Worm (Caenorhabditis elegans) whole organism, early embryonic: ENCODE measurements around the gene unc-119.

ENCODE experiments used
- B0310.2 ChIP-seq: sonication (generic microtip); optimal IDR thresholded peaks from 2 replicates; lab custom pipeline; 2016; ENCODE audit warnings: mild to moderate bottlenecking, missing genetic modification characterization, missing compliant biosample characterization
- F13C5.2 ChIP-seq: sonication (generic microtip); optimal IDR thresholded peaks from 2 replicates; lab custom pipeline; 2017; ENCODE audit warnings: mild to moderate bottlenecking, missing genetic modification characterization, inconsistent platforms, missing compliant biosample characterization
- aly-1 ChIP-seq: sonication (generic microtip); optimal IDR thresholded peaks from 2 replicates; lab custom pipeline; 2016; ENCODE audit warnings: missing genetic modification characterization, missing compliant biosample characterization
- ama-1 ChIP-seq: fragments of 150-350 bp; optimal IDR thresholded peaks from 2 replicates; lab custom pipeline; 2014
- ceh-13 ChIP-seq: fragments of 200-800 bp; sonication (Bioruptor generic); optimal IDR thresholded peaks from 2 replicates; lab custom pipeline; 2018; ENCODE audit warnings: mild to moderate bottlenecking, missing genetic modification characterization, missing compliant biosample characterization
- ceh-36 ChIP-seq: sonication (generic microtip); optimal IDR thresholded peaks from 2 replicates; lab custom pipeline; 2016; ENCODE audit warnings: missing genetic modification characterization, inconsistent platforms, missing compliant biosample characterization
- ets-7 ChIP-seq: sonication (generic microtip); optimal IDR thresholded peaks from 2 replicates; lab custom pipeline; 2016; ENCODE audit warnings: missing genotype, missing genetic modification characterization, missing compliant biosample characterization
- flt-1 ChIP-seq: fragments of 200-800 bp; sonication (Bioruptor generic); IDR thresholded peaks from 2 replicates; pipeline ENCODE4 v1.3.6; 2022; ENCODE audit warnings: missing genetic modification characterization, missing compliant biosample characterization
- hmbx-1 ChIP-seq: sonication (generic microtip); optimal IDR thresholded peaks from 2 replicates; lab custom pipeline; 2016; ENCODE audit warnings: mild to moderate bottlenecking, missing genetic modification characterization, missing compliant biosample characterization
- hmg-4 ChIP-seq: fragments of 200-800 bp; sonication (Bioruptor generic); optimal IDR thresholded peaks from 2 replicates; lab custom pipeline; 2018; ENCODE audit warnings: mild to moderate bottlenecking, missing genetic modification characterization, missing compliant biosample characterization
- hnd-1 ChIP-seq: sonication (generic microtip); optimal IDR thresholded peaks from 2 replicates; lab custom pipeline; 2016; ENCODE audit warnings: missing genetic modification characterization, missing compliant biosample characterization
- pes-1 ChIP-seq: fragments of 200-800 bp; sonication (Bioruptor generic); IDR thresholded peaks from 2 replicates; pipeline ENCODE4 v1.3.6; 2022; ENCODE audit warnings: missing genetic modification reagents, missing genetic modification characterization, missing compliant biosample characterization
- scrt-1 ChIP-seq: fragments of 200-800 bp; sonication (Bioruptor generic); IDR thresholded peaks from 2 replicates; pipeline ENCODE4 v1.3.6; 2022; ENCODE audit warnings: missing genetic modification characterization, missing compliant biosample characterization
- sea-1 ChIP-seq: fragments of 200-800 bp; sonication (Bioruptor generic); conservative IDR thresholded peaks from 2 replicates; pipeline ENCODE4 v1.3.6; 2022; ENCODE audit warnings: missing genetic modification characterization, missing compliant biosample characterization
- tbx-11 ChIP-seq: fragments of 200-800 bp; sonication (Bioruptor generic); IDR thresholded peaks from 2 replicates; pipeline ENCODE4 v1.3.6; 2022; ENCODE audit warnings: missing genetic modification characterization, missing compliant biosample characterization
- tbx-37 ChIP-seq: fragments of 200-800 bp; sonication (Bioruptor generic); conservative IDR thresholded peaks from 2 replicates; pipeline ENCODE4 v1.3.6; 2022; ENCODE audit warnings: missing genetic modification reagents, missing genetic modification characterization, missing compliant biosample characterization
- tra-4 ChIP-seq: sonication (generic microtip); optimal IDR thresholded peaks from 2 replicates; lab custom pipeline; 2017; ENCODE audit warnings: missing genetic modification characterization, missing compliant biosample characterization

The unc-119 gene

ce11 chrIII:10902341-10902740 is at the start of gene unc-119:
Gene unc-119 (plus strand): TSS chrIII:10902641.
- no peak for TF ChIP-seq hnd-1 (tag; lab: Kevin White, UChicago)
- no peak for TF ChIP-seq sea-1 (GFP tag; lab: Robert Waterston, UW)

ce11 chrIII:10855398-10855880 is 47.0 kb upstream of the unc-119 start, which contains the start of gene Y39A1C.1:
Gene Y39A1C.1 (plus strand): TSS chrIII:10855448.
- TF ChIP-seq B0310.2, result no peak
- TF ChIP-seq tbx-37, result no peak
- TF ChIP-seq hnd-1 (tag; lab: Kevin White, UChicago), result no peak
- TF ChIP-seq ceh-36 (tag; lab: Kevin White, UChicago), result no peak
- no peak for TF ChIP-seq ets-7 (tag; lab: Kevin White, UChicago)
- no peak for TF ChIP-seq hmg-4 (GFP tag; lab: Kevin White, UChicago)
- no peak for TF ChIP-seq ceh-13
- no peak for TF ChIP-seq pes-1 (GFP tag; lab: Robert Waterston, UW)
- TF ChIP-seq F13C5.2 (tag; lab: Kevin White, UChicago), result no peak

- TF ChIP-seq F13C5.2 (tag; lab: Kevin White, UChicago) (no peak), pes-1 (GFP tag; lab: Robert Waterston, UW) (peak; percentile 80), tbx-37 (peak; percentile 60; the same call in 1 of the 2 replicates), hnd-1 (tag; lab: Kevin White, UChicago) (peak; percentile 33), hmbx-1 (tag; lab: Kevin White, UChicago) (no peak), ets-7 (tag; lab: Kevin White, UChicago) (peak; percentile 12), scrt-1 (GFP tag; lab: Robert Waterston, UW) (no peak), tra-4 (tag; lab: Kevin White, UChicago) (no peak), ama-1 (lab: Kevin White, UChicago) (no peak), B0310.2 (peak; percentile 62), sea-1 (GFP tag; lab: Robert Waterston, UW) (0 out of 2 replicates have a peak, but pooled peaks have one; percentile 46), ceh-13 (peak; percentile 59), ceh-36 (tag; lab: Kevin White, UChicago) (no peak), hmg-4 (GFP tag; lab: Kevin White, UChicago) (no peak), aly-1 (tag; lab: Kevin White, UChicago) (no peak), tbx-11 (GFP tag; lab: Robert Waterston, UW) (0 out of 2 replicates have a peak, but pooled peaks have one; percentile 38), flt-1 (GFP tag; lab: Robert Waterston, UW) (no peak)
Measured at ce11 chrIII:10856830-10857229, 45.6 kb upstream of the unc-119 start.

- TF ChIP-seq ceh-13, result no peak
- TF ChIP-seq pes-1 (GFP tag; lab: Robert Waterston, UW), result no peak
- no peak for TF ChIP-seq ets-7 (tag; lab: Kevin White, UChicago)
- TF ChIP-seq aly-1 (tag; lab: Kevin White, UChicago), result no peak
- TF ChIP-seq ceh-36 (tag; lab: Kevin White, UChicago), result no peak
- no peak for TF ChIP-seq F13C5.2 (tag; lab: Kevin White, UChicago)
- TF ChIP-seq B0310.2, result no peak
- TF ChIP-seq sea-1 (GFP tag; lab: Robert Waterston, UW), result no peak
- no peak for TF ChIP-seq hnd-1 (tag; lab: Kevin White, UChicago)
- TF ChIP-seq hmg-4 (GFP tag; lab: Kevin White, UChicago), result no peak
Measured at ce11 chrIII:10857984-10858383, 44.5 kb upstream of the unc-119 start, which contains the start of gene oxi-1. Gene oxi-1 (plus strand): TSS chrIII:10858284.

- TF ChIP-seq ceh-36 (tag; lab: Kevin White, UChicago) (no peak), aly-1 (tag; lab: Kevin White, UChicago) (no peak), tbx-37 (no peak), ama-1 (lab: Kevin White, UChicago) (no peak), F13C5.2 (tag; lab: Kevin White, UChicago) (no peak), tra-4 (tag; lab: Kevin White, UChicago) (no peak), pes-1 (GFP tag; lab: Robert Waterston, UW) (no peak), hnd-1 (tag; lab: Kevin White, UChicago) (no peak), hmbx-1 (tag; lab: Kevin White, UChicago) (no peak), B0310.2 (no peak), ceh-13 (no peak), sea-1 (GFP tag; lab: Robert Waterston, UW) (no peak), tbx-11 (GFP tag; lab: Robert Waterston, UW) (no peak)
Measured at ce11 chrIII:10861375-10861774, 41.1 kb upstream of the unc-119 start.

- TF ChIP-seq B0310.2 (no peak), pes-1 (GFP tag; lab: Robert Waterston, UW) (0 out of 2 replicates have a peak, but pooled peaks have one; percentile 12)
Measured at ce11 chrIII:10867086-10867485, 35.4 kb upstream of the unc-119 start.

ce11 chrIII:10868653-10869392 is 33.6 kb upstream of the unc-119 start, which contains the start of the genes cey-4 and vps-50:
Gene cey-4 (minus strand): TSS chrIII:10868703.
Gene vps-50 (plus strand): TSS chrIII:10869193.
- TF ChIP-seq aly-1 (tag; lab: Kevin White, UChicago) (no peak), tbx-11 (GFP tag; lab: Robert Waterston, UW) (no peak), F13C5.2 (tag; lab: Kevin White, UChicago) (peak; percentile 61), hmg-4 (GFP tag; lab: Kevin White, UChicago) (no peak), tra-4 (tag; lab: Kevin White, UChicago) (no peak), scrt-1 (GFP tag; lab: Robert Waterston, UW) (no peak), ets-7 (tag; lab: Kevin White, UChicago) (no peak)
